Worm (Caenorhabditis elegans) whole organism, late embryonic: ENCODE measurements around the gene F22E5.8.

Experiments used
- ama-1 ChIP-seq: fragments of 150-350 bp; optimal IDR thresholded peaks from 2 replicates; lab custom pipeline; 2014
- ceh-2 ChIP-seq: sonication (generic microtip); optimal IDR thresholded peaks from 2 replicates; lab custom pipeline; 2016; ENCODE audit warnings: missing genotype, missing genetic modification characterization, missing compliant biosample characterization
- fkh-10 ChIP-seq: fragments of 150-350 bp; optimal IDR thresholded peaks from 2 replicates; lab custom pipeline; 2014; ENCODE audit warnings: missing biosample characterization, missing genetic modification reagents, missing genetic modification characterization
- nhr-11 ChIP-seq: fragments of 150-350 bp; optimal IDR thresholded peaks from 2 replicates; lab custom pipeline; 2014; ENCODE audit warnings: missing biosample characterization, missing genetic modification characterization
- ttx-3 ChIP-seq: sonication (generic microtip); optimal IDR thresholded peaks from 2 replicates; lab custom pipeline; 2016; ENCODE audit warnings: missing genetic modification reagents, missing genetic modification characterization, missing compliant biosample characterization
- unc-86 ChIP-seq: sonication (generic microtip); optimal IDR thresholded peaks from 2 replicates; lab custom pipeline; 2016; ENCODE audit warnings: missing genetic modification characterization, missing compliant biosample characterization

DNA sequence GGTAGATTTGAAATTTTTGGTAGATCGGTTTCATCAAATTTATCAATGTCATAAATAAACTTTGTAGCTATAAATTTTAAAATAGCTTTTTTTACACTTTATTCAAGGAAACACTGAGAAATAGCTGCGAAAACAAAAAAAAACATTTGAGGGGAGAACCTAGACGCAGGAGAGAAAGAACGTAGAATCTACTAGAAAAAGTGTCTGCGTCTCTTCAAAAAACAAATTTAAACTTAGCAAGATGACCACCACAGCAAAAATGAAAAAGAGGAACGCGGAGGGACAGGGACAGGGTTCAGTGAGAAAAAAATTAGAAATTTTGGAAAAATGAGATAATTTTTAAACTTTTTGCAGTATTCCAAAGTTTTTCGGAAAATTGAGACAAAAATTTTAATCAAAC is 9.2 kb downstream of the F22E5.8 start:
- TF ChIP-seq ttx-3 = no peak
- no peak for TF ChIP-seq fkh-10 (GFP tag; lab: Kevin White, UChicago)
- no peak for TF ChIP-seq unc-86 (tag; lab: Kevin White, UChicago)
- no peak for TF ChIP-seq ama-1 (lab: Kevin White, UChicago)
- no peak for TF ChIP-seq ceh-2 (tag; lab: Kevin White, UChicago)
- no peak for TF ChIP-seq nhr-11
